Worm (Caenorhabditis elegans) whole organism, L2 larva: ENCODE data around the gene odr-4.
A peak's percentile ranks its signal among the peaks of the same experiment; 100 is the strongest.

ENCODE experiments used
- C34F6.9 ChIP-seq: fragments of 150-350 bp; optimal IDR thresholded peaks from 2 replicates; lab custom pipeline; 2014; ENCODE audit warnings: missing biosample characterization, missing genetic modification characterization
- F13H6.1 ChIP-seq: sonication (generic microtip); optimal IDR thresholded peaks from 2 replicates; lab custom pipeline; 2016; ENCODE audit warnings: missing genetic modification characterization, missing compliant biosample characterization
- R02D3.7 ChIP-seq: fragments of 150-350 bp; optimal IDR thresholded peaks from 2 replicates; lab custom pipeline; 2014; ENCODE audit warnings: missing biosample characterization, missing genetic modification characterization
- aly-2 ChIP-seq: fragments of 150-350 bp; optimal IDR thresholded peaks from 2 replicates; lab custom pipeline; 2014; ENCODE audit warnings: missing biosample characterization, missing genetic modification characterization
- crh-2 ChIP-seq: sonication (generic microtip); optimal IDR thresholded peaks from 2 replicates; lab custom pipeline; 2017; ENCODE audit warnings: missing biosample characterization, missing genetic modification characterization
- egl-27 ChIP-seq: sonication (generic microtip); optimal IDR thresholded peaks from 3 replicates; lab custom pipeline; 2017; ENCODE audit warnings: missing biosample characterization, missing genetic modification reagents, missing genetic modification characterization
- elt-3 ChIP-seq: sonication (generic microtip); optimal IDR thresholded peaks from 2 replicates; lab custom pipeline; 2017; ENCODE audit warnings: missing biosample characterization, missing genetic modification characterization
- fos-1 ChIP-seq: fragments of 150-350 bp; optimal IDR thresholded peaks from 2 replicates; lab custom pipeline; 2014; ENCODE audit warnings: missing biosample characterization, missing genetic modification characterization
- gmeb-1 ChIP-seq: fragments of 150-350 bp; optimal IDR thresholded peaks from 2 replicates; lab custom pipeline; 2014; ENCODE audit warnings: missing biosample characterization, missing genetic modification characterization
- lin-11 ChIP-seq: fragments of 150-350 bp; sonication (generic microtip); optimal IDR thresholded peaks from 2 replicates; lab custom pipeline; 2014; ENCODE audit warnings: missing biosample characterization, missing genetic modification characterization, inconsistent platforms, mixed read lengths
- lin-39 ChIP-seq: fragments of 150-350 bp; optimal IDR thresholded peaks from 2 replicates; lab custom pipeline; 2014; ENCODE audit warnings: missing biosample characterization, missing genetic modification reagents, missing genetic modification characterization
- lsy-2 ChIP-seq, 2 experiments: fragments of 150-350 bp in 1 of 2; sonication (generic microtip) in 1 of 2; optimal IDR thresholded peaks; 2 replicates each; lab custom pipeline; 2014 to 2017; ENCODE audit warnings: missing biosample characterization in 2 of 2, missing genetic modification characterization in 2 of 2
- mdl-1 ChIP-seq, 2 experiments: fragments of 150-350 bp in 1 of 2; sonication (generic microtip) in 1 of 2; optimal IDR thresholded peaks; 2 replicates each; lab custom pipeline; 2017; ENCODE audit warnings: missing biosample characterization in 2 of 2, missing genetic modification characterization in 2 of 2
- nhr-10 ChIP-seq: sonication (generic microtip); optimal IDR thresholded peaks from 2 replicates; lab custom pipeline; 2017; ENCODE audit warnings: missing biosample characterization, missing genetic modification characterization
- nhr-11 ChIP-seq: fragments of 150-350 bp; optimal IDR thresholded peaks from 2 replicates; lab custom pipeline; 2014; ENCODE audit warnings: missing biosample characterization, missing genetic modification characterization
- nhr-12 ChIP-seq: fragments of 150-350 bp; optimal IDR thresholded peaks from 2 replicates; lab custom pipeline; 2014; ENCODE audit warnings: missing biosample characterization, missing genetic modification characterization
- nhr-21 ChIP-seq: fragments of 150-350 bp; optimal IDR thresholded peaks from 2 replicates; lab custom pipeline; 2014; ENCODE audit warnings: missing biosample characterization, missing genetic modification characterization
- nhr-23 ChIP-seq: fragments of 150-350 bp; optimal IDR thresholded peaks from 2 replicates; lab custom pipeline; 2014; ENCODE audit warnings: missing biosample characterization, missing genetic modification reagents, missing genetic modification characterization
- nhr-237 ChIP-seq: fragments of 150-350 bp; optimal IDR thresholded peaks from 2 replicates; lab custom pipeline; 2014; ENCODE audit warnings: missing biosample characterization, missing genetic modification characterization
- nhr-25 ChIP-seq: fragments of 150-350 bp; sonication (generic microtip); optimal IDR thresholded peaks from 3 replicates; lab custom pipeline; 2014; ENCODE audit warnings: missing biosample characterization, missing genetic modification characterization
- nhr-6 ChIP-seq: fragments of 150-350 bp; optimal IDR thresholded peaks from 2 replicates; lab custom pipeline; 2014; ENCODE audit warnings: missing biosample characterization, missing genetic modification characterization
- nhr-77 ChIP-seq: fragments of 150-350 bp; optimal IDR thresholded peaks from 2 replicates; lab custom pipeline; 2014; ENCODE audit warnings: missing biosample characterization, missing genetic modification characterization
- peb-1 ChIP-seq: fragments of 150-350 bp; optimal IDR thresholded peaks from 2 replicates; lab custom pipeline; 2014; ENCODE audit warnings: missing biosample characterization, missing genetic modification characterization
- skn-1 ChIP-seq: sonication (generic microtip); optimal IDR thresholded peaks from 2 replicates; lab custom pipeline; 2017; ENCODE audit warnings: missing biosample characterization, missing genetic modification characterization
- sma-3 ChIP-seq: sonication (generic microtip); optimal IDR thresholded peaks from 2 replicates; lab custom pipeline; 2016; ENCODE audit warnings: missing genetic modification reagents, missing genetic modification characterization, missing compliant biosample characterization
- sma-9 ChIP-seq, 2 experiments: fragments of 150-350 bp in 1 of 2; sonication (generic microtip) in 1 of 2; optimal IDR thresholded peaks; 2 replicates each; lab custom pipeline; 2014 to 2016; ENCODE audit warnings: missing genetic modification characterization in 2 of 2, mild to moderate bottlenecking in 1 of 2, missing biosample characterization in 1 of 2, missing compliant biosample characterization in 1 of 2, missing genetic modification reagents in 1 of 2, moderate library complexity in 1 of 2
- snpc-4 ChIP-seq: fragments of 150-350 bp; optimal IDR thresholded peaks from 2 replicates; lab custom pipeline; 2014; ENCODE audit warnings: missing biosample characterization, missing genetic modification characterization
- unc-39 ChIP-seq: fragments of 150-350 bp; optimal IDR thresholded peaks from 2 replicates; lab custom pipeline; 2014; ENCODE audit warnings: missing biosample characterization, missing genetic modification characterization
- unc-55 ChIP-seq: fragments of 150-350 bp; sonication (generic microtip); optimal IDR thresholded peaks from 3 replicates; lab custom pipeline; 2014; ENCODE audit warnings: missing biosample characterization, missing genetic modification reagents, missing genetic modification characterization
- unc-62 ChIP-seq: fragments of 150-350 bp; optimal IDR thresholded peaks from 2 replicates; lab custom pipeline; 2014; ENCODE audit warnings: missing biosample characterization, missing genetic modification reagents, missing genetic modification characterization
- ztf-1 ChIP-seq: fragments of 200-800 bp; sonication (Bioruptor generic); conservative IDR thresholded peaks from 2 replicates; pipeline ENCODE4 v1.3.6; 2022; ENCODE audit warnings: missing genetic modification characterization, missing compliant biosample characterization
- ztf-4 ChIP-seq: fragments of 150-350 bp; optimal IDR thresholded peaks from 2 replicates; lab custom pipeline; 2014; ENCODE audit warnings: missing biosample characterization, missing genetic modification characterization

odr-4 gene

ce11 chrIII:6730185-6730850 is at the start of gene odr-4, which contains the start of gene Y102E9.5:
TSS of gene odr-4 (plus strand) at chrIII:6730800.
TSS of gene Y102E9.5 (minus strand) at chrIII:6730285.
- TF ChIP-seq ztf-1 (GFP tag; lab: Robert Waterston, UW), result no peak
- TF ChIP-seq nhr-6 (tag; lab: Kevin White, UChicago), result no peak
- TF ChIP-seq R02D3.7 (tag; lab: Kevin White, UChicago), result no peak
- TF ChIP-seq nhr-11 (tag; lab: Kevin White, UChicago), result no peak
- no peak for TF ChIP-seq gmeb-1 (tag; lab: Kevin White, UChicago)
- TF ChIP-seq peb-1 (tag; lab: Kevin White, UChicago), result no peak
- TF ChIP-seq fos-1 (tag; lab: Kevin White, UChicago), result no peak

DNA sequence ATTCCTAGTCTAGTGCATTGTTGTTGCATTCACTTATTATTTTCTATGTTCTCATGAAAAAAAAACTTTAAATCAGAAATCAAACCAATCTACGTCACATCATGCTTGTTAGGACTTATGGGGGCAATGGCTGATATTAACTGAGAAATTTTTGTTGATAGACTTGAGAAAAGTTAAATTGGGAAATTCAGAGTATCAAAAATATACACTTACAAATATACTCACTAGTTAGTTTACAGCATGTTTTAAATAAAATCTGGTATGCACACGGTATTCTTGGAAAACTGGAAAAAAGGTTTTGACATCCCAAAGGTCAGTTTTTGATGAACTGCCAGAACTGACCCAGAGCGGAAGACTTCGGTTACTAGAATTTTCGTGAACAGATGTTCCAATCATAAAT is 49.6 kb upstream of the odr-4 start:
- TF ChIP-seq egl-27 (no peak), snpc-4 (tag; lab: Kevin White, UChicago) (no peak)

ce11 chrIII:6681790-6682189 is 48.8 kb upstream of the odr-4 start:
- no peak for TF ChIP-seq lin-11
- no peak for TF ChIP-seq aly-2
- no peak for TF ChIP-seq unc-39 (tag; lab: Kevin White, UChicago)
- TF ChIP-seq gmeb-1 (tag; lab: Kevin White, UChicago), result no peak
- TF ChIP-seq lin-39 (tag; lab: Kevin White, UChicago), result no peak
- TF ChIP-seq elt-3, result no peak
- no peak for TF ChIP-seq nhr-12 (tag; lab: Kevin White, UChicago)
- no peak for TF ChIP-seq nhr-237 (tag; lab: Kevin White, UChicago)

DNA sequence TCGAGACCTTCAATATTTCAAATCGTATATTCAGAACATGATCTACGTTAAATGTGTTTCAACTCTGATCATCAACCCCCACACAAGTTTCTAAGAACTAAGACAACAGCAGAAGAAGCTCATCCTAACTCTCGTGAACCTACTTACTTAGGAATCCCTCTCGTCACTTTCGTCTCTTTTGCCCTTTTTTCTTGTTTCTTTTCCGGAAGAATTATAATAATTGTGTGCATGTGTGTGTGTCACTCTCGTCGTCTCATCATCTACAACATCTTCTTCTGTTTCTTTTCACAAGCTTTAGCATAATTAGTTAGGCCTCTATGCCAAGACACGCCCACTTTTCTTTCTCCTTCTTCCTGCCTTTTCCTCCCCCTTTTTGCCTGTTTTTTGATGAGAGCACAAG is 40.1 kb upstream of the odr-4 start:
- TF ChIP-seq crh-2 (peak; percentile 21), ztf-4 (tag; lab: Kevin White, UChicago) (no peak), C34F6.9 (peak; percentile 58), mdl-1 (tag; optimal IDR thresholded peaks at IDR 0.05; lab: Kevin White, UChicago) (peak in 1 of 2 experiments; percentile 38), lsy-2 (tag; optimal IDR thresholded peaks at IDR 0.05; lab: Kevin White, UChicago) (peak in 1 of 2 experiments; percentile 45), sma-9 (GFP tag; optimal IDR thresholded peaks at IDR 0.05; lab: Kevin White, UChicago) (peak; percentile 18), sma-9 (tag; optimal IDR thresholded peaks at IDR 0.05; lab: Kevin White, UChicago) (no peak), nhr-23 (tag; lab: Kevin White, UChicago) (no peak), R02D3.7 (tag; lab: Kevin White, UChicago) (no peak), gmeb-1 (tag; lab: Kevin White, UChicago) (no peak)

DNA sequence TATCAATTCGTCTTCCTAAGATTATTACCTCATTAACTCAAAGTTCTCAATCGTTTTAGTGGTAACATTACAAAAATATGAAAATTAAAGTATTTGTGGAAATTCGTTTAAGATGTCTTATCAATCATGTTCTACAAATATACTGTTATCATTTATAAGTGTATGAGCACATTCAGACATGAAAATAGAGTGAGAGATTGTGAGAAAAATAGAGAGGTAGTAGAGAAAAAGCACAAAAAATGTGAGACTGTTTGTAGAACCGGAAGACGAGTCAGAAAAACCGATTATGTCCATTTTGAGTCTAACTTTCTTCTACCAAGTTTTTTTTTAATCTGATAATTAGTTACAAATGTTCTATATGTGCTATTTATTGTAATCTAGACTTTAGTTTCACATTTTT is 37.3 kb upstream of the odr-4 start:
- TF ChIP-seq crh-2 (peak; percentile 11), unc-62 (GFP tag; lab: Kevin White, UChicago) (no peak), F13H6.1 (no peak), nhr-12 (tag; lab: Kevin White, UChicago) (no peak), nhr-10 (no peak), unc-39 (tag; lab: Kevin White, UChicago) (no peak), unc-55 (GFP tag; lab: Kevin White, UChicago) (no peak), ztf-1 (GFP tag; lab: Robert Waterston, UW) (no peak), ztf-4 (tag; lab: Kevin White, UChicago) (no peak), nhr-77 (tag; lab: Kevin White, UChicago) (no peak), nhr-25 (tag; lab: Kevin White, UChicago) (no peak), nhr-21 (tag; lab: Kevin White, UChicago) (no peak), skn-1 (tag; lab: Kevin White, UChicago) (peak; percentile 24), sma-3 (GFP tag; lab: Kevin White, UChicago) (no peak), elt-3 (no peak), sma-9 (GFP tag; optimal IDR thresholded peaks at IDR 0.05; lab: Kevin White, UChicago) (peak; percentile 5), sma-9 (tag; optimal IDR thresholded peaks at IDR 0.05; lab: Kevin White, UChicago) (no peak), fos-1 (tag; lab: Kevin White, UChicago) (peak; percentile 93), nhr-23 (tag; lab: Kevin White, UChicago) (no peak), aly-2 (no peak), snpc-4 (tag; lab: Kevin White, UChicago) (no peak)
